Fruit fly (Drosophila melanogaster) Kc167 (cell line): ENCODE measurements around the gene Srpk79D.

Experiments used
- Myc ChIP-seq: fragments of >200 bp; optimal IDR thresholded peaks from 2 replicates; lab custom pipeline; 2017; ENCODE audit warnings: missing external identifiers
- Sin3A ChIP-seq: fragments of >200 bp; optimal IDR thresholded peaks from 2 replicates; lab custom pipeline; 2018; ENCODE audit warnings: missing external identifiers
- insv ChIP-seq: fragments of >200 bp; optimal IDR thresholded peaks from 3 replicates; lab custom pipeline; 2018; ENCODE audit warnings: missing external identifiers
- psq ChIP-seq: fragments of >200 bp; optimal IDR thresholded peaks from 2 replicates; lab custom pipeline; 2017; ENCODE audit warnings: missing external identifiers
- ttk ChIP-seq: sonication (Bioruptor generic); optimal IDR thresholded peaks from 2 replicates; lab custom pipeline; 2017; ENCODE audit warnings: missing external identifiers

DNA sequence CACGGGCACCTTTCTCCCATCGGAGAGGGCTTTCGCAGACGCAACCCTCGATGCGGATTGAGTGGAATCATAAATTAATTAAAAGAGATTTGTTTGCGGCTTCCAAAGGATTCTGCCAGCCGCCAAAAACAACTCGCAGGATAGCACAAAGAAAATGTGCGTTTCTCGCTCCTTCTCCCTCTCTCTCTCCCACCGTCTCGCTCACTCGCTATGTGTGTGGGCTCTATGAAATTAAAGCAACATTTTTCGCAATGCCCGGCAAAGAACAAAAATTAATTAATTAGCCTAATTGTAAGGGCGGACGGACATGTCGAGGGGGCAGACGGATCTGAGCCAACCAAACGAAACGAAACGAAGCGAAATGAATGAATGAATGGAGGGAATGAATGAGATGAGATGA, 36.1 kb upstream of the Srpk79D start:
- TF ChIP-seq psq (lab: Kevin White, UChicago) (no peak), insv (lab: Kevin White, UChicago) (no peak), Myc (no peak), Sin3A (lab: Kevin White, UChicago) (no peak), ttk (lab: Kevin White, UChicago) (no peak)
